Fruit fly (Drosophila melanogaster) whole organism, embryonic: ENCODE measurements around the gene MAGE.

Source experiments
- CG11456 ChIP-seq: fragments of 200-800 bp; sonication (Bioruptor generic); IDR thresholded peaks from 3 replicates; pipeline ENCODE4 v1.3.6; 2022; ENCODE audit warnings: missing biosample characterization, missing genetic modification characterization
- CG11695 ChIP-seq: fragments of 200-800 bp; sonication (Bioruptor generic); IDR thresholded peaks from 3 replicates; pipeline ENCODE4 v1.3.6; 2022; ENCODE audit warnings: missing biosample characterization, missing genetic modification characterization
- CG12219 ChIP-seq: fragments of 200-800 bp; sonication (Bioruptor generic); optimal IDR thresholded peaks from 3 replicates; lab custom pipeline; 2018; ENCODE audit warnings: missing biosample characterization, mild to moderate bottlenecking, missing genetic modification characterization
- CG12391 ChIP-seq: fragments of 200-800 bp; sonication (Bioruptor generic); optimal IDR thresholded peaks from 3 replicates; lab custom pipeline; 2018; ENCODE audit warnings: missing biosample characterization, mild to moderate bottlenecking, missing genetic modification characterization, moderate library complexity
- CG15011 ChIP-seq: fragments of 200-800 bp; sonication (Bioruptor generic); optimal IDR thresholded peaks from 3 replicates; lab custom pipeline; 2018; ENCODE audit warnings: missing biosample characterization, mild to moderate bottlenecking, missing genetic modification characterization
- CG15696 ChIP-seq: fragments of 200-800 bp; sonication (Bioruptor generic); optimal IDR thresholded peaks from 2 replicates; lab custom pipeline; 2019; ENCODE audit warnings: missing biosample characterization, mild to moderate bottlenecking, missing genetic modification characterization, moderate library complexity
- CG17361 ChIP-seq: fragments of 200-800 bp; sonication (Bioruptor generic); IDR thresholded peaks from 3 replicates; pipeline ENCODE4 v1.3.6; 2022; ENCODE audit warnings: missing biosample characterization, missing genetic modification characterization
- CG18619 ChIP-seq: fragments of 200-800 bp; sonication (Bioruptor generic); optimal IDR thresholded peaks from 3 replicates; lab custom pipeline; 2017; ENCODE audit warnings: missing biosample characterization, mild to moderate bottlenecking, missing genetic modification characterization
- CG18764 ChIP-seq: fragments of 200-800 bp; sonication (Bioruptor generic); optimal IDR thresholded peaks from 3 replicates; lab custom pipeline; 2016; ENCODE audit warnings: missing biosample characterization, missing genetic modification characterization
- CG2120 ChIP-seq: fragments of 200-800 bp; sonication (Bioruptor generic); optimal IDR thresholded peaks from 3 replicates; lab custom pipeline; 2016; ENCODE audit warnings: missing biosample characterization, missing genetic modification characterization
- CG2712 ChIP-seq: fragments of 200-800 bp; optimal IDR thresholded peaks from 3 replicates; lab custom pipeline; 2019; ENCODE audit warnings: missing biosample characterization, mild to moderate bottlenecking, missing genetic modification characterization, moderate library complexity
- CG32767 ChIP-seq: fragments of 200-800 bp; sonication (Bioruptor generic); IDR thresholded peaks from 2 replicates; pipeline ENCODE4 v1.3.6; 2022; ENCODE audit warnings: missing biosample characterization, missing genetic modification characterization
- CG42726 ChIP-seq: fragments of 200-800 bp; sonication (Bioruptor generic); IDR thresholded peaks from 2 replicates; pipeline ENCODE4 v1.3.6; 2022; ENCODE audit warnings: missing biosample characterization, missing genetic modification characterization; ENCODE audit not compliant: partially characterized antibody
- CG4282 ChIP-seq: fragments of 200-800 bp; sonication (Bioruptor generic); optimal IDR thresholded peaks from 2 replicates; lab custom pipeline; 2016; ENCODE audit warnings: missing biosample characterization, missing genetic modification characterization
- CG4404 ChIP-seq: fragments of 200-800 bp; sonication (Bioruptor generic); IDR thresholded peaks from 2 replicates; pipeline ENCODE4 v1.3.6; 2022; ENCODE audit warnings: missing biosample characterization, missing genetic modification characterization
- CG6254 ChIP-seq: fragments of 200-800 bp; sonication (Bioruptor generic); optimal IDR thresholded peaks from 3 replicates; lab custom pipeline; 2017; ENCODE audit warnings: mild to moderate bottlenecking, missing biosample characterization, missing genetic modification reagents, missing genetic modification characterization
- CG7786 ChIP-seq: fragments of 200-800 bp; sonication (Bioruptor generic); optimal IDR thresholded peaks from 2 replicates; lab custom pipeline; 2016; ENCODE audit warnings: missing biosample characterization, missing genetic modification characterization
- CG8089 ChIP-seq: fragments of 200-800 bp; sonication (Bioruptor generic); optimal IDR thresholded peaks from 3 replicates; lab custom pipeline; 2016; ENCODE audit warnings: missing biosample characterization, missing genetic modification characterization
- CG8478 ChIP-seq: fragments of >200 bp; optimal IDR thresholded peaks from 2 replicates; lab custom pipeline; 2018
- CG9797 ChIP-seq: fragments of 200-800 bp; sonication (Bioruptor generic); optimal IDR thresholded peaks from 3 replicates; lab custom pipeline; 2018; ENCODE audit warnings: missing biosample characterization, mild to moderate bottlenecking, missing genetic modification characterization
- CoRest ChIP-seq: fragments of 200-800 bp; sonication (Bioruptor generic); optimal IDR thresholded peaks from 3 replicates; lab custom pipeline; 2018; ENCODE audit warnings: missing biosample characterization, mild to moderate bottlenecking, missing genetic modification characterization, moderate library complexity
- CrebB ChIP-seq: fragments of 200-800 bp; sonication (Bioruptor generic); optimal IDR thresholded peaks from 3 replicates; lab custom pipeline; 2018; ENCODE audit warnings: missing biosample characterization, mild to moderate bottlenecking, missing genetic modification characterization
- E2f1 ChIP-seq: fragments of 200-800 bp; sonication (Bioruptor generic); IDR thresholded peaks from 2 replicates; pipeline ENCODE4 v1.3.6; 2022; ENCODE audit warnings: missing biosample characterization, missing genetic modification characterization
- ERR ChIP-seq: fragments of 200-800 bp; sonication (Bioruptor generic); optimal IDR thresholded peaks from 2 replicates; lab custom pipeline; 2016; ENCODE audit warnings: missing biosample characterization, missing genetic modification characterization
- HmgZ ChIP-seq: fragments of 200-800 bp; sonication (Bioruptor generic); optimal IDR thresholded peaks from 2 replicates; lab custom pipeline; 2018; ENCODE audit warnings: missing biosample characterization, mild to moderate bottlenecking, missing genetic modification characterization
- Hmx ChIP-seq: fragments of 200-800 bp; sonication (Bioruptor generic); optimal IDR thresholded peaks from 2 replicates; lab custom pipeline; 2016; ENCODE audit warnings: missing biosample characterization, missing genetic modification characterization
- Hsf ChIP-seq: fragments of 200-800 bp; sonication (Bioruptor generic); optimal IDR thresholded peaks from 3 replicates; lab custom pipeline; 2016; ENCODE audit warnings: missing biosample characterization, missing genetic modification characterization
- Jarid2 ChIP-seq: fragments of 200-800 bp; sonication (Bioruptor generic); optimal IDR thresholded peaks from 3 replicates; lab custom pipeline; 2017; ENCODE audit warnings: mild to moderate bottlenecking, missing biosample characterization, missing genetic modification reagents, missing genetic modification characterization
- NK7.1 ChIP-seq: fragments of 200-800 bp; sonication (Bioruptor generic); optimal IDR thresholded peaks from 3 replicates; lab custom pipeline; 2016; ENCODE audit warnings: missing biosample characterization, missing genetic modification characterization
- Side ChIP-seq: fragments of 200-800 bp; sonication (Bioruptor generic); optimal IDR thresholded peaks from 2 replicates; lab custom pipeline; 2016; ENCODE audit warnings: missing biosample characterization, missing genetic modification characterization
- aop ChIP-seq: fragments of 200-800 bp; sonication (Bioruptor generic); IDR thresholded peaks from 2 replicates; pipeline ENCODE4 v1.3.6; 2022; ENCODE audit warnings: missing biosample characterization, missing genetic modification characterization
- ato ChIP-seq: fragments of 200-800 bp; sonication (Bioruptor generic); IDR thresholded peaks from 2 replicates; pipeline ENCODE4 v1.3.6; 2022; ENCODE audit warnings: missing biosample characterization, missing genetic modification characterization; ENCODE audit not compliant: partially characterized antibody
- bbx ChIP-seq: fragments of 200-800 bp; sonication (Bioruptor generic); IDR thresholded peaks from 2 replicates; pipeline ENCODE4 v1.3.6; 2022; ENCODE audit warnings: missing biosample characterization, missing genetic modification characterization; ENCODE audit not compliant: partially characterized antibody
- dm ChIP-seq: fragments of 200-800 bp; sonication (Bioruptor generic); optimal IDR thresholded peaks from 3 replicates; lab custom pipeline; 2016; ENCODE audit warnings: missing biosample characterization, missing genetic modification characterization
- dmrt11E ChIP-seq: fragments of 200-800 bp; sonication (Bioruptor generic); optimal IDR thresholded peaks from 3 replicates; lab custom pipeline; 2018; ENCODE audit warnings: missing biosample characterization, mild to moderate bottlenecking, missing genetic modification characterization, moderate library complexity
- en ChIP-seq: fragments of 200-800 bp; sonication (Bioruptor generic); optimal IDR thresholded peaks from 2 replicates; lab custom pipeline; 2016; ENCODE audit warnings: missing biosample characterization, missing genetic modification characterization
- hb ChIP-seq: fragments of 200-800 bp; sonication (Bioruptor generic); IDR thresholded peaks from 3 replicates; pipeline ENCODE4 v1.3.6; 2022; ENCODE audit warnings: missing biosample characterization, missing genetic modification characterization; ENCODE audit not compliant: partially characterized antibody
- lbe ChIP-seq: fragments of 200-800 bp; sonication (Bioruptor generic); optimal IDR thresholded peaks from 2 replicates; lab custom pipeline; 2016; ENCODE audit warnings: missing biosample characterization, mild to moderate bottlenecking, missing genetic modification characterization
- lola ChIP-seq, 3 experiments: fragments of >200 bp in 2 of 3; fragments of 200-800 bp in 1 of 3; sonication (Bioruptor generic) in 1 of 3; optimal IDR thresholded peaks; 2 replicates each; lab custom pipeline; 2017 to 2019; ENCODE audit warnings: missing biosample characterization in 3 of 3, missing genetic modification characterization in 3 of 3, mild to moderate bottlenecking in 1 of 3, moderate library complexity in 1 of 3
- mirr ChIP-seq: fragments of 200-800 bp; sonication (Bioruptor generic); optimal IDR thresholded peaks from 3 replicates; lab custom pipeline; 2018; ENCODE audit warnings: missing biosample characterization, mild to moderate bottlenecking, missing genetic modification characterization
- nau ChIP-seq: fragments of 200-800 bp; sonication (Bioruptor generic); optimal IDR thresholded peaks from 3 replicates; lab custom pipeline; 2017; ENCODE audit warnings: missing biosample characterization, mild to moderate bottlenecking, missing genetic modification characterization, missing genetic modification reagents
- peb ChIP-seq: fragments of 200-800 bp; sonication (Bioruptor generic); IDR thresholded peaks from 2 replicates; pipeline ENCODE4 v1.3.6; 2022; ENCODE audit warnings: missing biosample characterization, missing genetic modification characterization
- pfk ChIP-seq: fragments of 200-800 bp; sonication (Bioruptor generic); optimal IDR thresholded peaks from 2 replicates; lab custom pipeline; 2018; ENCODE audit warnings: missing biosample characterization, mild to moderate bottlenecking, missing genetic modification characterization, moderate library complexity
- pros ChIP-seq: fragments of 200-800 bp; sonication (Bioruptor generic); optimal IDR thresholded peaks from 3 replicates; lab custom pipeline; 2019; ENCODE audit warnings: missing biosample characterization, mild to moderate bottlenecking, missing genetic modification characterization, moderate library complexity
- sens-2 ChIP-seq: fragments of 200-800 bp; sonication (Bioruptor generic); IDR thresholded peaks from 2 replicates; pipeline ENCODE4 v1.3.6; 2022; ENCODE audit warnings: missing biosample characterization, missing genetic modification characterization
- tgo ChIP-seq: fragments of 200-800 bp; sonication (Bioruptor generic); IDR thresholded peaks from 3 replicates; pipeline ENCODE4 v1.3.6; 2022; ENCODE audit warnings: missing biosample characterization, missing genetic modification characterization
- trem ChIP-seq: fragments of 200-800 bp; optimal IDR thresholded peaks from 3 replicates; lab custom pipeline; 2019; ENCODE audit warnings: missing biosample characterization, mild to moderate bottlenecking, missing genetic modification characterization, moderate library complexity
- unc-4 ChIP-seq: fragments of 200-800 bp; sonication (Bioruptor generic); IDR thresholded peaks from 2 replicates; pipeline ENCODE4 v1.3.6; 2022; ENCODE audit warnings: missing biosample characterization, missing genetic modification characterization; ENCODE audit not compliant: partially characterized antibody
- wek ChIP-seq: fragments of 200-800 bp; sonication (Bioruptor generic); optimal IDR thresholded peaks from 3 replicates; lab custom pipeline; 2018; ENCODE audit warnings: missing biosample characterization, mild to moderate bottlenecking, missing genetic modification characterization, moderate library complexity
- wor ChIP-seq: fragments of 200-800 bp; sonication (Bioruptor generic); IDR thresholded peaks from 2 replicates; pipeline ENCODE4 v1.3.6; 2022; ENCODE audit warnings: missing biosample characterization, missing genetic modification characterization

The MAGE gene

dm6 chr3R:7134715-7135505, 20.1 kb downstream of the MAGE start:
- TF ChIP-seq pros (GFP tag; lab: Kevin White, UChicago), result peak; percentile 6
- no peak for TF ChIP-seq dm (GFP tag; lab: Kevin White, UChicago)
- no peak for TF ChIP-seq CG42726 (GFP tag; lab: Robert Waterston, UW)
- no peak for TF ChIP-seq peb (GFP tag; lab: Robert Waterston, UW)
- no peak for TF ChIP-seq Side (GFP tag; lab: Kevin White, UChicago)
- TF ChIP-seq CG8089 (GFP tag; lab: Kevin White, UChicago), result no peak
- no peak for TF ChIP-seq CG18764 (GFP tag; lab: Kevin White, UChicago)
- TF ChIP-seq ERR (GFP tag; lab: Kevin White, UChicago), result no peak
- no peak for TF ChIP-seq hb (GFP tag; lab: Robert Waterston, UW)
- peak; percentile 25; the same call in 1 of the 3 replicates for TF ChIP-seq CG17361 (GFP tag; lab: Robert Waterston, UW)
- TF ChIP-seq CG4282, result no peak
- TF ChIP-seq CG15696 (tag; lab: Kevin White, UChicago), result peak; percentile 42
- no peak for TF ChIP-seq wor
- no peak for TF ChIP-seq mirr (GFP tag; lab: Kevin White, UChicago)
- no peak for TF ChIP-seq CG18619 (GFP tag; lab: Kevin White, UChicago)
- TF ChIP-seq pfk (GFP tag; lab: Kevin White, UChicago), result no peak
- peak in 1 of 3 experiments; percentile 60 for TF ChIP-seq lola (GFP tag; optimal IDR thresholded peaks at IDR 0.05; lab: Kevin White, UChicago)
- no peak for TF ChIP-seq CG11456
- TF ChIP-seq HmgZ (tag; lab: Kevin White, UChicago), result no peak
- TF ChIP-seq ato (GFP tag; lab: Robert Waterston, UW), result no peak
- TF ChIP-seq CG6254 (GFP tag; lab: Kevin White, UChicago), result no peak
- no peak for TF ChIP-seq CG15011 (GFP tag; lab: Kevin White, UChicago)
- no peak for TF ChIP-seq CG7786
- no peak for TF ChIP-seq aop (GFP tag; lab: Robert Waterston, UW)
- no peak for TF ChIP-seq E2f1
- no peak for TF ChIP-seq nau
- peak; percentile 57 for TF ChIP-seq dmrt11E
- no peak for TF ChIP-seq CG11695 (GFP tag; lab: Robert Waterston, UW)
- no peak for TF ChIP-seq trem
- no peak for TF ChIP-seq NK7.1
- no peak for TF ChIP-seq en (GFP tag; lab: Kevin White, UChicago)
- peak; percentile 37 for TF ChIP-seq CG2712 (tag; lab: Kevin White, UChicago)
- TF ChIP-seq CG32767 (GFP tag; lab: Robert Waterston, UW), result no peak
- no peak for TF ChIP-seq Hmx (GFP tag; lab: Kevin White, UChicago)
- TF ChIP-seq CG8478 (lab: Kevin White, UChicago), result no peak
- no peak for TF ChIP-seq CG2120 (GFP tag; lab: Kevin White, UChicago)
- TF ChIP-seq CG9797 (GFP tag; lab: Kevin White, UChicago), result no peak
- no peak for TF ChIP-seq tgo (GFP tag; lab: Robert Waterston, UW)
- TF ChIP-seq unc-4 (GFP tag; lab: Robert Waterston, UW), result no peak
- no peak; the same call in 1 of the 2 replicates for TF ChIP-seq CG4404 (GFP tag; lab: Robert Waterston, UW)
- TF ChIP-seq lbe (GFP tag; lab: Kevin White, UChicago), result no peak
- TF ChIP-seq CG12391 (tag; lab: Kevin White, UChicago), result peak; percentile 25
- no peak for TF ChIP-seq Jarid2 (GFP tag; lab: Kevin White, UChicago)
- TF ChIP-seq wek, result no peak
- TF ChIP-seq Hsf (GFP tag; lab: Kevin White, UChicago), result peak; percentile 16
- TF ChIP-seq CG12219 (GFP tag; lab: Kevin White, UChicago), result no peak
- TF ChIP-seq CoRest (tag; lab: Kevin White, UChicago), result no peak
- no peak for TF ChIP-seq bbx (GFP tag; lab: Robert Waterston, UW)
- no peak for TF ChIP-seq CrebB (tag; lab: Kevin White, UChicago)
- TF ChIP-seq sens-2, result no peak
